Fruit fly (Drosophila melanogaster) whole organism, embryonic: ENCODE measurements around the gene CG31313.

Source experiments
- Ada2b ChIP-seq: fragments of 200-800 bp; sonication (Bioruptor generic); IDR thresholded peaks from 2 replicates; pipeline ENCODE4 v1.3.6; 2022; ENCODE audit warnings: missing biosample characterization, missing genetic modification characterization
- Atf-2 ChIP-seq: fragments of 200-800 bp; sonication (Bioruptor generic); optimal IDR thresholded peaks from 2 replicates; lab custom pipeline; 2016; ENCODE audit warnings: missing biosample characterization, missing genetic modification characterization
- CG10321 ChIP-seq: fragments of 200-800 bp; sonication (Bioruptor generic); IDR thresholded peaks from 2 replicates; pipeline ENCODE4 v1.3.6; 2022; ENCODE audit warnings: missing biosample characterization, missing genetic modification characterization
- CG10431 ChIP-seq: fragments of 200-800 bp; sonication (Bioruptor generic); optimal IDR thresholded peaks from 3 replicates; lab custom pipeline; 2018; ENCODE audit warnings: missing biosample characterization, mild to moderate bottlenecking, missing genetic modification characterization
- CG12155 ChIP-seq: fragments of 200-800 bp; sonication (Bioruptor generic); optimal IDR thresholded peaks from 3 replicates; lab custom pipeline; 2016; ENCODE audit warnings: missing biosample characterization, missing genetic modification characterization
- CG12744 ChIP-seq: fragments of 200-800 bp; sonication (Bioruptor generic); optimal IDR thresholded peaks from 2 replicates; lab custom pipeline; 2016; ENCODE audit warnings: missing biosample characterization, missing genetic modification characterization
- CG12942 ChIP-seq: fragments of 200-800 bp; sonication (Bioruptor generic); optimal IDR thresholded peaks from 3 replicates; lab custom pipeline; 2016; ENCODE audit warnings: missing biosample characterization, missing genetic modification characterization
- CG1602 ChIP-seq: fragments of 200-800 bp; sonication (Bioruptor generic); optimal IDR thresholded peaks from 3 replicates; lab custom pipeline; 2016; ENCODE audit warnings: missing biosample characterization, missing genetic modification characterization
- CG1647 ChIP-seq: fragments of 200-800 bp; sonication (Bioruptor generic); optimal IDR thresholded peaks from 3 replicates; lab custom pipeline; 2016; ENCODE audit warnings: missing biosample characterization, missing genetic modification characterization
- CG16863 ChIP-seq: fragments of 200-800 bp; sonication (Bioruptor generic); optimal IDR thresholded peaks from 3 replicates; lab custom pipeline; 2016; ENCODE audit warnings: missing biosample characterization, missing genetic modification characterization
- CG17912 ChIP-seq: fragments of 200-800 bp; sonication (Bioruptor generic); optimal IDR thresholded peaks from 2 replicates; lab custom pipeline; 2018; ENCODE audit warnings: missing biosample characterization, mild to moderate bottlenecking, missing genetic modification characterization
- CG1792 ChIP-seq: fragments of 200-800 bp; sonication (Bioruptor generic); optimal IDR thresholded peaks from 2 replicates; lab custom pipeline; 2016; ENCODE audit warnings: missing biosample characterization, missing genetic modification characterization
- CG3726 ChIP-seq: fragments of 200-800 bp; sonication (Bioruptor generic); IDR thresholded peaks from 3 replicates; pipeline ENCODE4, ENCODE4 v1.3.6; 2022; ENCODE audit warnings: missing biosample characterization, missing genetic modification characterization
- CG3838 ChIP-seq: fragments of 200-800 bp; sonication (Bioruptor generic); optimal IDR thresholded peaks from 3 replicates; lab custom pipeline; 2016; ENCODE audit warnings: missing biosample characterization, missing genetic modification characterization
- CG4360 ChIP-seq: fragments of 200-800 bp; sonication (Bioruptor generic); IDR thresholded peaks from 2 replicates; pipeline ENCODE4 v1.3.6; 2022; ENCODE audit warnings: missing biosample characterization, missing genetic modification characterization
- CG6254 ChIP-seq: fragments of 200-800 bp; sonication (Bioruptor generic); optimal IDR thresholded peaks from 3 replicates; lab custom pipeline; 2017; ENCODE audit warnings: mild to moderate bottlenecking, missing biosample characterization, missing genetic modification reagents, missing genetic modification characterization
- CG7372 ChIP-seq: fragments of 200-800 bp; sonication (Bioruptor generic); IDR thresholded peaks from 2 replicates; pipeline ENCODE4 v1.3.6; 2022; ENCODE audit warnings: missing biosample characterization, missing genetic modification characterization
- CG8359 ChIP-seq: fragments of 200-800 bp; sonication (Bioruptor generic); optimal IDR thresholded peaks from 2 replicates; lab custom pipeline; 2017; ENCODE audit warnings: missing biosample characterization, mild to moderate bottlenecking, missing genetic modification characterization, borderline replicate concordance
- CHES-1-like ChIP-seq: fragments of 200-800 bp; sonication (Bioruptor generic); optimal IDR thresholded peaks from 2 replicates; lab custom pipeline; 2016; ENCODE audit warnings: missing biosample characterization, missing genetic modification characterization
- D19B ChIP-seq: fragments of 200-800 bp; sonication (Bioruptor generic); optimal IDR thresholded peaks from 2 replicates; lab custom pipeline; 2017; ENCODE audit warnings: missing biosample characterization, mild to moderate bottlenecking, missing genetic modification characterization
- ERR ChIP-seq: fragments of 200-800 bp; sonication (Bioruptor generic); optimal IDR thresholded peaks from 2 replicates; lab custom pipeline; 2016; ENCODE audit warnings: missing biosample characterization, missing genetic modification characterization
- Gug ChIP-seq: fragments of 200-800 bp; sonication (Bioruptor generic); IDR thresholded peaks from 4 replicates; pipeline ENCODE4 v1.3.6; 2022; ENCODE audit warnings: missing biosample characterization, missing genetic modification characterization
- Jarid2 ChIP-seq: fragments of 200-800 bp; sonication (Bioruptor generic); optimal IDR thresholded peaks from 3 replicates; lab custom pipeline; 2017; ENCODE audit warnings: mild to moderate bottlenecking, missing biosample characterization, missing genetic modification reagents, missing genetic modification characterization
- Lpt ChIP-seq: fragments of >200 bp; optimal IDR thresholded peaks from 2 replicates; lab custom pipeline; 2018; ENCODE audit warnings: missing biosample characterization, missing genetic modification characterization
- Max ChIP-seq: fragments of 200-800 bp; sonication (Bioruptor generic); optimal IDR thresholded peaks from 2 replicates; lab custom pipeline; 2016; ENCODE audit warnings: missing biosample characterization, mild to moderate bottlenecking, missing genetic modification characterization
- Mes4 ChIP-seq: fragments of 200-800 bp; sonication (Bioruptor generic); optimal IDR thresholded peaks from 2 replicates; lab custom pipeline; 2016; ENCODE audit warnings: missing biosample characterization, missing genetic modification characterization
- Mrtf ChIP-seq: fragments of 200-800 bp; sonication (Bioruptor generic); IDR thresholded peaks from 3 replicates; pipeline ENCODE4 v1.3.6; 2022; ENCODE audit warnings: missing biosample characterization, missing genetic modification characterization
- Nf-YA ChIP-seq: fragments of 200-800 bp; sonication (Bioruptor generic); IDR thresholded peaks from 2 replicates; pipeline ENCODE4 v1.3.6; 2022; ENCODE audit warnings: missing biosample characterization, missing genetic modification characterization
- Oli ChIP-seq: fragments of 200-800 bp; sonication (Bioruptor generic); optimal IDR thresholded peaks from 2 replicates; lab custom pipeline; 2018; ENCODE audit warnings: missing biosample characterization, mild to moderate bottlenecking, missing genetic modification characterization, moderate library complexity
- Opbp ChIP-seq: fragments of 200-800 bp; sonication (Bioruptor generic); IDR thresholded peaks from 3 replicates; pipeline ENCODE4 v1.3.6; 2022; ENCODE audit warnings: missing biosample characterization, missing genetic modification characterization; ENCODE audit not compliant: partially characterized antibody
- Optix ChIP-seq: fragments of 200-800 bp; sonication (Bioruptor generic); IDR thresholded peaks from 3 replicates; pipeline ENCODE4 v1.3.6; 2022; ENCODE audit warnings: missing biosample characterization, missing genetic modification characterization
- ac ChIP-seq: fragments of 200-800 bp; sonication (Bioruptor generic); optimal IDR thresholded peaks from 3 replicates; lab custom pipeline; 2017; ENCODE audit warnings: missing biosample characterization, mild to moderate bottlenecking, missing genetic modification characterization
- amos ChIP-seq: fragments of 200-800 bp; sonication (Bioruptor generic); IDR thresholded peaks from 2 replicates; pipeline ENCODE4 v1.3.6; 2022; ENCODE audit warnings: missing biosample characterization, missing genetic modification characterization; ENCODE audit not compliant: partially characterized antibody
- ap ChIP-seq: fragments of 200-800 bp; sonication (Bioruptor generic); IDR thresholded peaks from 2 replicates; pipeline ENCODE4 v1.3.6; 2022; ENCODE audit warnings: missing biosample characterization, missing genetic modification characterization
- bowl ChIP-seq: fragments of 200-800 bp; sonication (Bioruptor generic); IDR thresholded peaks from 2 replicates; pipeline ENCODE4 v1.3.6; 2022; ENCODE audit warnings: missing biosample characterization, missing genetic modification characterization
- btn ChIP-seq: fragments of 200-800 bp; sonication (Bioruptor generic); optimal IDR thresholded peaks from 2 replicates; lab custom pipeline; 2016; ENCODE audit warnings: missing biosample characterization, missing genetic modification characterization
- croc ChIP-seq: fragments of 200-800 bp; sonication (Bioruptor generic); conservative IDR thresholded peaks from 3 replicates; pipeline ENCODE4 v1.3.6; 2022; ENCODE audit warnings: missing biosample characterization, missing genetic modification characterization
- dmrt99B ChIP-seq: fragments of 200-800 bp; sonication (Bioruptor generic); optimal IDR thresholded peaks from 2 replicates; lab custom pipeline; 2018; ENCODE audit warnings: missing biosample characterization, mild to moderate bottlenecking, missing genetic modification characterization, moderate library complexity
- en ChIP-seq: fragments of 200-800 bp; sonication (Bioruptor generic); optimal IDR thresholded peaks from 2 replicates; lab custom pipeline; 2016; ENCODE audit warnings: missing biosample characterization, missing genetic modification characterization
- eyg ChIP-seq: fragments of 200-800 bp; sonication (Bioruptor generic); optimal IDR thresholded peaks from 3 replicates; lab custom pipeline; 2016; ENCODE audit warnings: missing biosample characterization, missing genetic modification characterization
- insv ChIP-seq, 2 experiments: fragments of 200-800 bp; sonication (Bioruptor generic); optimal IDR thresholded peaks; 3 replicates each; lab custom pipeline; 2016 to 2018; ENCODE audit warnings: missing biosample characterization in 2 of 2, missing genetic modification characterization in 2 of 2
- lbe ChIP-seq: fragments of 200-800 bp; sonication (Bioruptor generic); optimal IDR thresholded peaks from 2 replicates; lab custom pipeline; 2016; ENCODE audit warnings: missing biosample characterization, mild to moderate bottlenecking, missing genetic modification characterization
- maf-S ChIP-seq: fragments of 200-800 bp; sonication (Bioruptor generic); optimal IDR thresholded peaks from 2 replicates; lab custom pipeline; 2016; ENCODE audit warnings: missing biosample characterization, missing genetic modification characterization
- odd ChIP-seq: fragments of 200-800 bp; sonication (Bioruptor generic); optimal IDR thresholded peaks from 2 replicates; lab custom pipeline; 2017; ENCODE audit warnings: missing biosample characterization, mild to moderate bottlenecking, missing genetic modification characterization
- peb ChIP-seq: fragments of 200-800 bp; sonication (Bioruptor generic); IDR thresholded peaks from 2 replicates; pipeline ENCODE4 v1.3.6; 2022; ENCODE audit warnings: missing biosample characterization, missing genetic modification characterization
- ranshi ChIP-seq: fragments of 200-800 bp; sonication (Bioruptor generic); IDR thresholded peaks from 2 replicates; pipeline ENCODE4 v1.3.6; 2022; ENCODE audit warnings: missing biosample characterization, missing genetic modification characterization
- seq ChIP-seq: fragments of 200-800 bp; sonication (Bioruptor generic); IDR thresholded peaks from 2 replicates; pipeline ENCODE4 v1.3.6; 2022; ENCODE audit warnings: missing biosample characterization, missing genetic modification characterization
- sob ChIP-seq: fragments of 200-800 bp; sonication (Bioruptor generic); IDR thresholded peaks from 2 replicates; pipeline ENCODE4 v1.3.6; 2022; ENCODE audit warnings: missing biosample characterization, missing genetic modification characterization
- twi ChIP-seq: fragments of 200-800 bp; optimal IDR thresholded peaks from 2 replicates; lab custom pipeline; 2019; ENCODE audit warnings: missing biosample characterization, mild to moderate bottlenecking, missing genetic modification characterization, moderate library complexity
- vfl ChIP-seq: fragments of 200-800 bp; sonication (Bioruptor generic); optimal IDR thresholded peaks from 2 replicates; lab custom pipeline; 2016; ENCODE audit warnings: missing biosample characterization, missing genetic modification characterization

Gene CG31313

DNA sequence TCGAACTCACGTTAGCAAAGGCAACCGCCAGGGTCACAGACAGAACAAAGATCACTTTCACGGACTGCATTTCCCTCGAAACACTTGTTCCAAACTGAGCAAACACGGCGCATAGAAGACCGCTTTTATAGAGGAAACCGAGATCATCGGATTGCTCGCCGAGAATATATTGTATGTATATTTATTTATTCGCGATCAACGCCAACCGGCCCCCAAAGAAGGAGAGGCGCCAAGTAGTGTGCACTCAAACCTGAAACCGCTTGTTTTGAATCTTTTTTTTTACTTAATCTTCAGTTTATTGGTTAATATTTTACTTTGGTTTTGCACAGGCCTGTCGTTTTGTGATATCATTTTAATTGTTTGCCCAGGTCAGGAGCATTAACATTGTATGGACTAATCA is at the start of gene CG31313:
Gene CG31313, minus strand, starts transcription at position 101 of the 400 bp plus-strand sequence.
- no peak for TF ChIP-seq Gug (GFP tag; lab: Robert Waterston, UW)
- TF ChIP-seq eyg (GFP tag; lab: Kevin White, UChicago) = no peak
- no peak for TF ChIP-seq vfl (GFP tag; lab: Kevin White, UChicago)
- TF ChIP-seq CG10321 (GFP tag; lab: Robert Waterston, UW) = no peak
- no peak for TF ChIP-seq ERR (GFP tag; lab: Kevin White, UChicago)
- no peak for TF ChIP-seq Lpt
- no peak for TF ChIP-seq ap (GFP tag; lab: Robert Waterston, UW)
- TF ChIP-seq Jarid2 = no peak
- TF ChIP-seq Ada2b (GFP tag; lab: Robert Waterston, UW) = no peak
- no peak for TF ChIP-seq peb (GFP tag; lab: Robert Waterston, UW)
- TF ChIP-seq CG12155 (GFP tag; lab: Kevin White, UChicago) = no peak
- no peak for TF ChIP-seq CG1792
- TF ChIP-seq, all 482 proteins: peak for 0

DNA sequence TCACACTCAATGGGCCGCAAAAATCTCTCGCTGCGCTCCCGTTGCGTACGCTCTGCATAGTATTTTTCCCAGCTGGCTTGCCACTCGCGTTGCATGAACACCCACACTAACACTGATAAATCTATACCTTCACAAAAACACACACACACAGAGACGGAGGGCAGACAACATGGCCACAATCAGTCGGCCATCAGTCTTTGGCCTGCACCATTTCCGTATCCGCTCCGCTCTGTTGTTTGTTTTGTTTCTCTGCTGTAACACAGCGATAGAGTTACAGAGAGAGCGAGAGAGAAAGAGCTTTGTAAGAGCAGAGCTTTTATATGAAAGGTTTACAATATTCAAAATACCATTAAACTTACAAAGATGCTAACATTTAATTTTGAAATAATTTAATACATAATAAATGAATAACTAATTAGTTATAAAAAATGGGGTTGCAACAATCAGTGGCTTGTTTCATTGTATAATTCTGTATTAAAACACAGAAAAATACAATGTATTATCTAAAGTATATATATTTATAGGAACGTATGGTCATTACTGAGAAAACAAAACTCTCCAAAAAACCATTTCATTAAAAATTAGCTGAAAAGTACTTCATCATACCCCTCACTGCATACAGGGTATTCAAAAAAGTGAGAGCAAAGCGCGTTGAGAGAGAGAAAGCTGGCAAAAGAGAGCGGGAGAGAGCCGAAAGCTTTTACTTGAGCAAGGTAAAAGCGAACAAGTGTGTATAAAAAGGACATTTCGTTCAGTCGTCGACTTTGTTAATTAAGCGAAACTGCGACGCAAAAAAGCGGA is 41.9 kb upstream of the CG31313 start, which contains the start of gene CG14853:
Gene CG14853, plus strand, starts transcription at position 751 of the 801 bp plus-strand sequence.
- TF ChIP-seq croc (GFP tag; lab: Robert Waterston, UW) (peak; percentile 66), Nf-YA (GFP tag; lab: Robert Waterston, UW) (0 out of 2 replicates have a peak, but pooled peaks have one; percentile 10), CG16863 (GFP tag; lab: Kevin White, UChicago) (peak; percentile 7), sob (GFP tag; lab: Robert Waterston, UW) (peak; percentile 66), Mrtf (GFP tag; lab: Robert Waterston, UW) (peak; percentile 75), ranshi (GFP tag; lab: Robert Waterston, UW) (peak; percentile 74), btn (peak; percentile 62), dmrt99B (tag; lab: Kevin White, UChicago) (peak; percentile 90), D19B (GFP tag; lab: Kevin White, UChicago) (peak; percentile 87), CG3838 (GFP tag; lab: Kevin White, UChicago) (peak; percentile 43), CG10431 (peak; percentile 64), ac (GFP tag; lab: Kevin White, UChicago) (no peak), CG4360 (GFP tag; lab: Robert Waterston, UW) (no peak), lbe (GFP tag; lab: Kevin White, UChicago) (no peak), CG12942 (GFP tag; lab: Kevin White, UChicago) (peak; percentile 71), maf-S (GFP tag; lab: Kevin White, UChicago) (no peak), CG8359 (GFP tag; lab: Kevin White, UChicago) (peak; percentile 32), CG7372 (GFP tag; lab: Robert Waterston, UW) (peak; percentile 67), CG3726 (GFP tag; lab: Robert Waterston, UW) (no peak), seq (GFP tag; lab: Robert Waterston, UW) (peak; percentile 81; the same call in 1 of the 2 replicates), amos (GFP tag; lab: Robert Waterston, UW) (no peak), Oli (tag; lab: Kevin White, UChicago) (peak; percentile 90), bowl (peak; percentile 61; the same call in 1 of the 2 replicates), twi (tag; lab: Kevin White, UChicago) (peak; percentile 54), CG17912 (peak; percentile 60), CG1647 (GFP tag; lab: Kevin White, UChicago) (no peak), Atf-2 (GFP tag; lab: Kevin White, UChicago) (no peak), insv (GFP tag; optimal IDR thresholded peaks at IDR 0.05; lab: Kevin White, UChicago) (peak in 1 of 2 experiments; percentile 47), Mes4 (GFP tag; lab: Kevin White, UChicago) (peak; percentile 26), CG1602 (GFP tag; lab: Kevin White, UChicago) (peak; percentile 81), en (no peak), CG6254 (GFP tag; lab: Kevin White, UChicago) (peak; percentile 63), Opbp (no peak), Max (peak; percentile 1), Optix (GFP tag; lab: Robert Waterston, UW) (no peak), CG12744 (GFP tag; lab: Kevin White, UChicago) (peak; percentile 47), CHES-1-like (GFP tag; lab: Kevin White, UChicago) (peak; percentile 3), odd (GFP tag; lab: Kevin White, UChicago) (peak; percentile 79)
